Fruit fly (Drosophila melanogaster): ENCODE data around the gene Usp47.

Gene Usp47

DNA sequence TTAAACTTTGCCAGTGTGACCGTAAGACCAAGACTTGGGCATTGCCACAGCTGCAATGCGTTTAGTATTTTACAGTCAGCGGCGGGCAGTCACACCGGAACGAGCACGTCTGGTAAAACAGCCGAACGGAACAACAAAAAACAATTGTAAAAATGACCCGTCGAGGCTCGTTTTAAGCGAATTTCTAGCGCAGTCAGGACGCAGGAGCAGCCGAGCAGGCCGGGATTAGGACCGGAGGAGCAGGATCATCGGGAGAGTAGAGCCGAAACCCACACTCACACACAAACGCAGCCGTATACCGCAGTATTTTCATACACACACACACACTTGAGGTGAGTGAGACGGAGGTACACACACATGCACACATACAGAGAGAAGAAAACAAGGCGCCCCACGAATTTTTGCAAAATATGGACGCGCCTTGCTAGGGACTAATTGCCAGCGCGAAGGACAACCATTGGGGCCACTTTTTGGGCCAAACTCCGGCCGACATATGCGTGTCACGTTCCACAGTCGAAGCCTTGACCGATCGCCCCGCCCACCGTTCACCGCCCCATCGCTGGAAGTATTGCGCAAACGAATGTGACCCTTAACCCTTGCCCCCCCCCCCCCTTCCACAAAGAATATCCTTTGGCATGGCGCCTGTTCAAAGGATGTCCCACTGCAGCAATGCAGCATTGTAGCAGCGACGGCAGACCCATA lies at the start of gene Usp47:
TSS of gene Usp47 (plus strand) at position 71 of the 702 bp plus-strand sequence.
- TF ChIP-seq psq (optimal IDR thresholded peaks at IDR 0.05) (no peak), EcR (GFP tag; optimal IDR thresholded peaks at IDR 0.05) (no peak), CG8478 (optimal IDR thresholded peaks at IDR 0.05) (no peak), Dll (optimal IDR thresholded peaks at IDR 0.05) (no peak), usp (GFP tag; optimal IDR thresholded peaks at IDR 0.05) (no peak), pan (optimal IDR thresholded peaks at IDR 0.05) (no peak)

DNA sequence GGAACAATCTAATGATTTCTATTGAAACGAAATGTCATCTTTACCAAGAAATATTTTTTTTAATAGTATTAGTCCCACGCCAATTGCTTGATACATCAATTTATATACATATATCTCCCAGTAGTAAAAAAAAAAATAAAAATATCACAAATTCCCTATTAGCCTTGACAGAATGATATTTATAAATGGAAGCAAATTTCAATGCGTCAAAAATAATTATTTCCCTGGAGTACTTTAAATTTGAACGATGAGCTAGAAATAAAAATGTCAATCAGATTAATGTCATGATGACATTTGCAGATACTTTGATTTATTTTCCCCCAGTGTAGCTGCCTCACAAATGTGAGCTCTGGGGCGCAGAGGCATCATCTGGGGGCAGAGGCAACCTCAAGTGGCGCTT lies 39.7 kb upstream of the Usp47 start, which contains the start of gene CG44521:
TSS of gene CG44521 (plus strand) at position 301 of the 400 bp plus-strand sequence.
- TF ChIP-seq CG8478 (optimal IDR thresholded peaks at IDR 0.05) (no peak), pan (optimal IDR thresholded peaks at IDR 0.05) (no peak), usp (GFP tag; optimal IDR thresholded peaks at IDR 0.05) (no peak), EcR (GFP tag; optimal IDR thresholded peaks at IDR 0.05) (no peak), psq (optimal IDR thresholded peaks at IDR 0.05) (no peak), Dll (optimal IDR thresholded peaks at IDR 0.05) (no peak)

- TF ChIP-seq pan (optimal IDR thresholded peaks at IDR 0.05) (no peak), Dll (optimal IDR thresholded peaks at IDR 0.05) (no peak), psq (optimal IDR thresholded peaks at IDR 0.05) (no peak)
Measured at dm6 chr3L:5731639-5732038, 21.1 kb upstream of the Usp47 start.

dm6 chr3L:5749616-5750336 lies 3.0 kb upstream of the Usp47 start:
- no peak for TF ChIP-seq usp (GFP tag; optimal IDR thresholded peaks at IDR 0.05)
- TF ChIP-seq psq (optimal IDR thresholded peaks at IDR 0.05), result no peak
- no peak for TF ChIP-seq pan (optimal IDR thresholded peaks at IDR 0.05)
- TF ChIP-seq EcR (GFP tag; optimal IDR thresholded peaks at IDR 0.05), result no peak

DNA sequence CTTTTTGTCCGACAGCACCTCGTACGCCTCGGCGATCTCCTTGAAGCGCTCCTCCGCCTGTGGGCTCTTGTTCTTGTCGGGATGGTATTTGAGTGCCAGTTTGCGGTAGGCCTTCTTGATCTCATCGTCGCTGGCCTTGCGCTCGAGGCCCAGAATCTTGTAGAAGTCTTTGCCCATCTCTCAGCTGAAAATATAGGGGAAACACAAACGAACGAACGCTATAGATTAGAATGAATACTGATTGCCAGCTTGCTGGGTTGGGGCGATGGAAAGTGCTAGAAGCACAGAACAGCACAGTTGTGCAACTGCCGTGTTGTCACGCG lies 1.4 kb upstream of the Usp47 start:
- no peak for TF ChIP-seq psq (optimal IDR thresholded peaks at IDR 0.05)
- TF ChIP-seq Dll (optimal IDR thresholded peaks at IDR 0.05), result no peak
- no peak for TF ChIP-seq usp (GFP tag; optimal IDR thresholded peaks at IDR 0.05)
- TF ChIP-seq CG8478 (optimal IDR thresholded peaks at IDR 0.05), result no peak
- no peak for TF ChIP-seq pan (optimal IDR thresholded peaks at IDR 0.05)
- no peak for TF ChIP-seq EcR (GFP tag; optimal IDR thresholded peaks at IDR 0.05)

- TF ChIP-seq CG8478 (optimal IDR thresholded peaks at IDR 0.05) (no peak), Dll (optimal IDR thresholded peaks at IDR 0.05) (no peak), psq (optimal IDR thresholded peaks at IDR 0.05) (no peak), EcR (GFP tag; optimal IDR thresholded peaks at IDR 0.05) (no peak), pan (optimal IDR thresholded peaks at IDR 0.05) (no peak), usp (GFP tag; optimal IDR thresholded peaks at IDR 0.05) (no peak)
Measured at dm6 chr3L:5751740-5752579, 813 bp upstream of the Usp47 start, which contains the start of gene DnaJ-1. TSS of gene DnaJ-1 (minus strand) at chr3L:5752189.

DNA sequence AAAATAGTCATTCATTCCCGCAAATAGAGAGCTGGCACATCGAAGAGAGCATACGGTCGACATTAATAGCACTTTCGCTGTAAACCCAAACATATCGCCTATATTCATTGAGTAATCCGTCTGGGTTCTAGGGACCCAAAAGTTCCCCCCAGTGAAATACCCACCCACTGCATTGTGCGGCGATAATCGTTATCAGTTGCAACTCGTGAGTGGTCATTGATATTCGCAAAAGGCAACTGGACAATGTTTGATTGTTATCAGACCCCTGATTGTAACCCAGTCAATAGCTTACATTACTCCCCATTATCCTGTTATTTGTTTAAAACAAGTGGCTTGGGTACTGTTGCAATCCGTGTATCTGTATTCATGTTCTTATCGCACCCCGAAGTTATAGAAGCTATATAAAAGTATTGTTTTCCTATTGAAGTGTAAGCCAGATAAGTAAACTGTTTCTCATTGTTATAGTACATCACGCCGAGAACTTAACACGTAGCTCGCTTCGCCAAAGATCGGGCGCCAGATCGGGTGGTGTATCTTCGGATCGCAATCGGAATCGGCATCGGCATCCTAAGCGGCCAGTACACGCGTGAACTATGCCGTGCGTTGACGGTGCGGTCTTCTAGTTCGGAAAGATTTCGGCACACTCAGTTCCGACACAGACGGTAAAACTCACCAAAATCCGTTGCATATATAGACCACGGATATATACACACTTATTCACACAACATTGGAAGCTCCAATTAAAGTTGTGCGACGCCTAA lies 1.0 kb downstream of the Usp47 start:
- TF ChIP-seq pan (optimal IDR thresholded peaks at IDR 0.05), result no peak
- TF ChIP-seq Dll (optimal IDR thresholded peaks at IDR 0.05), result no peak

- TF ChIP-seq Dll (optimal IDR thresholded peaks at IDR 0.05) (no peak), EcR (GFP tag; optimal IDR thresholded peaks at IDR 0.05) (no peak), CG8478 (optimal IDR thresholded peaks at IDR 0.05) (no peak), psq (optimal IDR thresholded peaks at IDR 0.05) (no peak), usp (GFP tag; optimal IDR thresholded peaks at IDR 0.05) (no peak), pan (optimal IDR thresholded peaks at IDR 0.05) (no peak)
Measured at dm6 chr3L:5764922-5765843, 12.4 kb downstream of the Usp47 start, which contains the start of gene CG10576. TSS of gene CG10576 (minus strand) at chr3L:5765702.

DNA sequence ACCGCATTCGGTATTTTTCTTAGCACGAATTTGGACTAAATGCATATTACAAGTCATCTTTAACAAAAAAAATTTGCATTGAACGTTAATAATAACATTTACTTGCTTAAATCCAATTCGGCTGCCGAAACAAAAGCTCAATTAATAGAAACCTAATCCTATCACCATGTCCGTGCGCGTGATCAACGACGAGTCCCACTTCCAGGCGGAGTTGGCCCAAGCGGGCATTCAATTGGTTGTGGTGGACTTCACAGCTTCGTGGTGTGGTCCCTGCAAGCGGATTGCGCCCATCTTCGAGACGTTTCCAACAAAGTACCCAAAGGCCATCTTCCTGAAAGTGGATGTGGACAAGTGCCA lies 13.0 kb downstream of the Usp47 start, which contains the start of gene Txl:
TSS of gene Txl (plus strand) at position 3 of the 357 bp plus-strand sequence.
- TF ChIP-seq CG8478 (optimal IDR thresholded peaks at IDR 0.05) (no peak), psq (optimal IDR thresholded peaks at IDR 0.05) (no peak), pan (optimal IDR thresholded peaks at IDR 0.05) (no peak), Dll (optimal IDR thresholded peaks at IDR 0.05) (no peak), usp (GFP tag; optimal IDR thresholded peaks at IDR 0.05) (no peak), EcR (GFP tag; optimal IDR thresholded peaks at IDR 0.05) (no peak)

DNA sequence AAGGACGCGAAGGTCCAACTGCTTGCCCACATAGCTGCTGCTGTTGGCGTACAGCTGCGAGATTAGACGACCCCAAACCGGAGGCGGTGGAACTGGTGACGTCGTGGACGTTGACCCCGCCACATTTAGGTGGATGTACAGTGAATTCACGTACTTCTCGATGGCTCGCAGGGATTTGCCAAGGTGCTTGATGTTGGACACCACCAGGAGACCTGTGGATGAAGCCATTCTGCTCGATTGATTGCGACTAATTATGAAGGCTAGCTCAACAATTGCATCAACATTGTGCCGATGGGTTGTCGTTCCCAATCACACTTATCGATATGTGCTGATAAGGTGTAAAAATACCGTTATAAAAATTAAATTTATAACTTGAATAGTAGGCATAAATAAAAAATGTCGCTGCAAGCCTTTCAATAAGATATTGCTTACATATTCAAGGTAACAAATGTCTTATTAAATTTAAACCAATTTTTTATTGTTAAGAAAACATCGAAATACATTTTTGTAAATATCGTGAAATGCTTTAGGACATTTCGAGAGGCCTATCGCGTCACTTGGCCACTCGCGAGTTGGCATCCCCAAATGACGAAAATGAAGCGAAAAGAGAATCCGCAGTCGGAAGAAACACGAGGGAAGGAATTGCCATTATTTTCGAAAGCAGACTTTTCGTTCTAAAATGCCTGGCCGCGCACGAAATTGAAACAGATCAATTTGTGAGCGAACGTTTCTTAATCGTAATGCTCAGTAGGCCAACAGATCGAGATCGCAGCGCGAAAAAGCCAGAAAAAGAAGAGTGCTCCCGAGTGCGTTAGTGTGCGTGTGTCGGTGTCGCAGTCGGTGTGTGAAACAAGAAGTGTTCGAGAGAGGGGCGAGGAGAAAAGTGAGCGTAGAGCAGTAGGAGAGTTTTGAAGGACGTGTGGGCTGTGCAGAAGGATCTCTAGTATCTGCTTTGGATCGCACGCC lies 16.0 kb downstream of the Usp47 start, which contains the start of the genes Ppat-Dpck and scny:
TSS of gene Ppat-Dpck (minus strand) at position 263 of the 966 bp plus-strand sequence.
TSS of gene scny (plus strand) at position 471 of the 966 bp plus-strand sequence.
- TF ChIP-seq EcR (GFP tag; optimal IDR thresholded peaks at IDR 0.05) (no peak), usp (GFP tag; optimal IDR thresholded peaks at IDR 0.05) (no peak), Dll (optimal IDR thresholded peaks at IDR 0.05) (no peak), CG8478 (optimal IDR thresholded peaks at IDR 0.05) (no peak), psq (optimal IDR thresholded peaks at IDR 0.05) (no peak), pan (optimal IDR thresholded peaks at IDR 0.05) (no peak)
